Fruit fly (Drosophila melanogaster): ENCODE measurements around the gene CG15646.

CG15646 gene

DNA sequence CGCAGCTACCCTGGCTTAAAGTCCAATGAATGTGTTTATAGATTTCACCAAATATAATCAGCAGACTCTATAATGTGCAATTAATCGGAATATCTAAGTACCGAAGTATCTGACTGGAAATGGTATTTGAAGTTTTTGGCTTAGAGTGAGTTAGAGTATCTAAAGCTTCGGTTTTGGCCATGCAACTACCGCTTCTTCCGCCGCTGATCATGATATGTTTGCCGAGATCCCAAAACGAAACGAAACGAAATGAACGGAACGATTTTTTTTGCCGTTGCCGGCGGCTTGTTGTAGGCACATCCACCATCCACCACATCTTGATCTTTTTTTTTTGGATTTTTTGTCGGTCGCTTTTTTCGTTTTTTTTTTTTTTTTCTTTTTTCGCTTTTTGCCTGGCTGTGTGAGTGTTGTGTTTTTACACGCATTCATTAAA lies 47.8 kb downstream of the CG15646 start (continued):
- TF ChIP-seq CG7372 (GFP tag; IDR thresholded peaks at IDR 0.05) (peak; percentile 86), CG10543 (GFP tag; optimal IDR thresholded peaks at IDR 0.05) (no peak), Sry-β (GFP tag; optimal IDR thresholded peaks at IDR 0.05) (no peak), CG9609 (GFP tag; optimal IDR thresholded peaks at IDR 0.05) (peak; percentile 57), Xbp1 (GFP tag; optimal IDR thresholded peaks at IDR 0.05) (peak; percentile 79), insv (GFP tag; optimal IDR thresholded peaks at IDR 0.05) (no peak), fd102C (GFP tag; optimal IDR thresholded peaks at IDR 0.05) (no peak), kni (GFP tag; optimal IDR thresholded peaks at IDR 0.05) (no peak), ken (GFP tag; IDR thresholded peaks at IDR 0.05) (peak; percentile 87), CG13296 (GFP tag; optimal IDR thresholded peaks at IDR 0.05) (peak; percentile 72), gce (GFP tag; IDR thresholded peaks at IDR 0.05) (peak; percentile 71; the same call in 2 of the 3 replicates), sens-2 (GFP tag; IDR thresholded peaks at IDR 0.05) (peak; percentile 69), D19B (GFP tag; optimal IDR thresholded peaks at IDR 0.05) (peak; percentile 40), trh (GFP tag; optimal IDR thresholded peaks at IDR 0.05) (peak; percentile 15), CG6175 (GFP tag; IDR thresholded peaks at IDR 0.05) (peak; percentile 82; the same call in 2 of the 3 replicates), Eip74EF (GFP tag; optimal IDR thresholded peaks at IDR 0.05) (peak in 1 of 2 experiments; percentile 67), CG2199 (GFP tag; IDR thresholded peaks at IDR 0.05) (0 out of 3 replicates have a peak, but pooled peaks have one; percentile 71), Myb (GFP tag; optimal IDR thresholded peaks at IDR 0.05) (peak; percentile 50), ssp (GFP tag; IDR thresholded peaks at IDR 0.05) (peak; percentile 70), chinmo (GFP tag; IDR thresholded peaks at IDR 0.05; ENCODE audit: partially characterized antibody) (0 out of 4 replicates have a peak, but pooled peaks have one; percentile 57), bbx (GFP tag; IDR thresholded peaks at IDR 0.05; ENCODE audit: partially characterized antibody) (no peak), CG9797 (GFP tag; optimal IDR thresholded peaks at IDR 0.05) (no peak), CG10321 (GFP tag; IDR thresholded peaks at IDR 0.05) (peak; percentile 50; the same call in 1 of the 2 replicates), CG14667 (GFP tag; IDR thresholded peaks at IDR 0.05) (peak; percentile 78), salm (tag; optimal IDR thresholded peaks at IDR 0.05) (peak; percentile 32), CG1832 (GFP tag; optimal IDR thresholded peaks at IDR 0.05) (no peak), Taf1 (GFP tag; IDR thresholded peaks at IDR 0.05) (peak; percentile 69), HLHmδ (GFP tag; optimal IDR thresholded peaks at IDR 0.05) (no peak), Optix (GFP tag; IDR thresholded peaks at IDR 0.05) (peak; percentile 84), nerfin-1 (tag; optimal IDR thresholded peaks at IDR 0.05) (peak; percentile 53), Blimp-1 (GFP tag; optimal IDR thresholded peaks at IDR 0.05) (peak; percentile 67), Rfx (GFP tag; IDR thresholded peaks at IDR 0.05) (peak; percentile 95), gsb-n (tag; optimal IDR thresholded peaks at IDR 0.05) (peak; percentile 9), esg (GFP tag; conservative IDR thresholded peaks at IDR 0.05) (peak; percentile 82), CG8478 (optimal IDR thresholded peaks at IDR 0.05) (no peak), Antp (GFP tag; optimal IDR thresholded peaks at IDR 0.05) (peak; percentile 92), CG7786 (GFP tag; optimal IDR thresholded peaks at IDR 0.05) (peak; percentile 53), en (GFP tag; optimal IDR thresholded peaks at IDR 0.05) (peak; percentile 58), CG18599 (GFP tag; optimal IDR thresholded peaks at IDR 0.05) (peak; percentile 81), gfzf (GFP tag; optimal IDR thresholded peaks at IDR 0.05) (no peak), H15 (GFP tag; IDR thresholded peaks at IDR 0.05) (peak; percentile 76; the same call in 2 of the 3 replicates), ara (GFP tag; IDR thresholded peaks at IDR 0.05) (peak; percentile 77), CG14860 (GFP tag; IDR thresholded peaks at IDR 0.05; ENCODE audit: partially characterized antibody) (no peak), usp (GFP tag; optimal IDR thresholded peaks at IDR 0.05) (no peak), CG3847 (GFP tag; IDR thresholded peaks at IDR 0.05) (peak; percentile 85), Fer3 (tag; optimal IDR thresholded peaks at IDR 0.05) (peak; percentile 73), CG33557 (GFP tag; optimal IDR thresholded peaks at IDR 0.05) (no peak), Hand (GFP tag; optimal IDR thresholded peaks at IDR 0.05) (peak; percentile 29), CG16815 (GFP tag; optimal IDR thresholded peaks at IDR 0.05) (peak; percentile 29), abd-A (tag; optimal IDR thresholded peaks at IDR 0.05) (no peak)

Data from whole organism, embryonic.